Worm (Caenorhabditis elegans) whole organism, L2 larva: ENCODE data around the gene suds-3.

Source experiments
- C34F6.9 ChIP-seq: fragments of 150-350 bp; optimal IDR thresholded peaks from 2 replicates; lab custom pipeline; 2014; ENCODE audit warnings: missing biosample characterization, missing genetic modification characterization
- alr-1 ChIP-seq: fragments of 150-350 bp; optimal IDR thresholded peaks from 2 replicates; lab custom pipeline; 2014; ENCODE audit warnings: missing biosample characterization, missing genetic modification characterization
- aly-2 ChIP-seq: fragments of 150-350 bp; optimal IDR thresholded peaks from 2 replicates; lab custom pipeline; 2014; ENCODE audit warnings: missing biosample characterization, missing genetic modification characterization
- ama-1 ChIP-seq: fragments of 150-350 bp; optimal IDR thresholded peaks from 2 replicates; lab custom pipeline; 2018; ENCODE audit warnings: inconsistent platforms
- blmp-1 ChIP-seq: sonication (generic microtip); optimal IDR thresholded peaks from 2 replicates; lab custom pipeline; 2017; ENCODE audit warnings: missing genetic modification characterization, mild to moderate bottlenecking, missing compliant biosample characterization, antibody characterized with exemption, moderate library complexity; ENCODE audit not compliant: insufficient read depth
- crh-2 ChIP-seq: sonication (generic microtip); optimal IDR thresholded peaks from 2 replicates; lab custom pipeline; 2017; ENCODE audit warnings: missing biosample characterization, missing genetic modification characterization
- elt-1 ChIP-seq: fragments of 150-350 bp; optimal IDR thresholded peaks from 2 replicates; lab custom pipeline; 2014; ENCODE audit warnings: missing biosample characterization, missing genetic modification characterization
- elt-3 ChIP-seq: sonication (generic microtip); optimal IDR thresholded peaks from 2 replicates; lab custom pipeline; 2017; ENCODE audit warnings: missing biosample characterization, missing genetic modification characterization
- fos-1 ChIP-seq: fragments of 150-350 bp; optimal IDR thresholded peaks from 2 replicates; lab custom pipeline; 2014; ENCODE audit warnings: missing biosample characterization, missing genetic modification characterization
- lin-11 ChIP-seq: fragments of 150-350 bp; sonication (generic microtip); optimal IDR thresholded peaks from 2 replicates; lab custom pipeline; 2014; ENCODE audit warnings: missing biosample characterization, missing genetic modification characterization, inconsistent platforms, mixed read lengths
- lin-13 ChIP-seq: fragments of 150-350 bp; optimal IDR thresholded peaks from 2 replicates; lab custom pipeline; 2014; ENCODE audit warnings: missing biosample characterization, missing genetic modification reagents, missing genetic modification characterization
- lin-39 ChIP-seq: fragments of 150-350 bp; optimal IDR thresholded peaks from 2 replicates; lab custom pipeline; 2014; ENCODE audit warnings: missing biosample characterization, missing genetic modification reagents, missing genetic modification characterization
- lsy-2 ChIP-seq, 2 experiments: fragments of 150-350 bp in 1 of 2; sonication (generic microtip) in 1 of 2; optimal IDR thresholded peaks; 2 replicates each; lab custom pipeline; 2014 to 2017; ENCODE audit warnings: missing biosample characterization in 2 of 2, missing genetic modification characterization in 2 of 2
- mab-5 ChIP-seq: fragments of 150-350 bp; optimal IDR thresholded peaks from 2 replicates; lab custom pipeline; 2014; ENCODE audit warnings: missing biosample characterization, missing genetic modification characterization
- mdl-1 ChIP-seq, 2 experiments: fragments of 150-350 bp in 1 of 2; sonication (generic microtip) in 1 of 2; optimal IDR thresholded peaks; 2 replicates each; lab custom pipeline; 2017; ENCODE audit warnings: missing biosample characterization in 2 of 2, missing genetic modification characterization in 2 of 2
- nhr-10 ChIP-seq: sonication (generic microtip); optimal IDR thresholded peaks from 2 replicates; lab custom pipeline; 2017; ENCODE audit warnings: missing biosample characterization, missing genetic modification characterization
- nhr-11 ChIP-seq: fragments of 150-350 bp; optimal IDR thresholded peaks from 2 replicates; lab custom pipeline; 2014; ENCODE audit warnings: missing biosample characterization, missing genetic modification characterization
- nhr-129 ChIP-seq: fragments of 150-350 bp; optimal IDR thresholded peaks from 2 replicates; lab custom pipeline; 2014; ENCODE audit warnings: missing biosample characterization, missing genetic modification characterization
- nhr-21 ChIP-seq: fragments of 150-350 bp; optimal IDR thresholded peaks from 2 replicates; lab custom pipeline; 2014; ENCODE audit warnings: missing biosample characterization, missing genetic modification characterization
- nhr-23 ChIP-seq: fragments of 150-350 bp; optimal IDR thresholded peaks from 2 replicates; lab custom pipeline; 2014; ENCODE audit warnings: missing biosample characterization, missing genetic modification reagents, missing genetic modification characterization
- nhr-237 ChIP-seq: fragments of 150-350 bp; optimal IDR thresholded peaks from 2 replicates; lab custom pipeline; 2014; ENCODE audit warnings: missing biosample characterization, missing genetic modification characterization
- nhr-25 ChIP-seq: fragments of 150-350 bp; sonication (generic microtip); optimal IDR thresholded peaks from 3 replicates; lab custom pipeline; 2014; ENCODE audit warnings: missing biosample characterization, missing genetic modification characterization
- nhr-6 ChIP-seq: fragments of 150-350 bp; optimal IDR thresholded peaks from 2 replicates; lab custom pipeline; 2014; ENCODE audit warnings: missing biosample characterization, missing genetic modification characterization
- nhr-77 ChIP-seq: fragments of 150-350 bp; optimal IDR thresholded peaks from 2 replicates; lab custom pipeline; 2014; ENCODE audit warnings: missing biosample characterization, missing genetic modification characterization
- peb-1 ChIP-seq: fragments of 150-350 bp; optimal IDR thresholded peaks from 2 replicates; lab custom pipeline; 2014; ENCODE audit warnings: missing biosample characterization, missing genetic modification characterization
- sem-4 ChIP-seq: fragments of 150-350 bp; optimal IDR thresholded peaks from 2 replicates; lab custom pipeline; 2014; ENCODE audit warnings: missing biosample characterization, missing genetic modification reagents, missing genetic modification characterization
- skn-1 ChIP-seq: sonication (generic microtip); optimal IDR thresholded peaks from 2 replicates; lab custom pipeline; 2017; ENCODE audit warnings: missing biosample characterization, missing genetic modification characterization
- sma-3 ChIP-seq: sonication (generic microtip); optimal IDR thresholded peaks from 2 replicates; lab custom pipeline; 2016; ENCODE audit warnings: missing genetic modification reagents, missing genetic modification characterization, missing compliant biosample characterization
- sma-9 ChIP-seq, 2 experiments: fragments of 150-350 bp in 1 of 2; sonication (generic microtip) in 1 of 2; optimal IDR thresholded peaks; 2 replicates each; lab custom pipeline; 2014 to 2016; ENCODE audit warnings: missing genetic modification characterization in 2 of 2, mild to moderate bottlenecking in 1 of 2, missing biosample characterization in 1 of 2, missing compliant biosample characterization in 1 of 2, missing genetic modification reagents in 1 of 2, moderate library complexity in 1 of 2
- unc-39 ChIP-seq: fragments of 150-350 bp; optimal IDR thresholded peaks from 2 replicates; lab custom pipeline; 2014; ENCODE audit warnings: missing biosample characterization, missing genetic modification characterization
- unc-55 ChIP-seq: fragments of 150-350 bp; sonication (generic microtip); optimal IDR thresholded peaks from 3 replicates; lab custom pipeline; 2014; ENCODE audit warnings: missing biosample characterization, missing genetic modification reagents, missing genetic modification characterization
- zag-1 ChIP-seq: fragments of 150-350 bp; optimal IDR thresholded peaks from 2 replicates; lab custom pipeline; 2014; ENCODE audit warnings: missing biosample characterization, missing genetic modification characterization
- ztf-1 ChIP-seq: fragments of 200-800 bp; sonication (Bioruptor generic); conservative IDR thresholded peaks from 2 replicates; pipeline ENCODE4 v1.3.6; 2022; ENCODE audit warnings: missing genetic modification characterization, missing compliant biosample characterization
- ztf-11 ChIP-seq: sonication (generic microtip); optimal IDR thresholded peaks from 2 replicates; lab custom pipeline; 2017; ENCODE audit warnings: missing biosample characterization, missing genetic modification characterization
- ztf-4 ChIP-seq: fragments of 150-350 bp; optimal IDR thresholded peaks from 2 replicates; lab custom pipeline; 2014; ENCODE audit warnings: missing biosample characterization, missing genetic modification characterization

suds-3 gene

ce11 chrV:9970119-9970518 is 39.3 kb downstream of the suds-3 start (continued):
- TF ChIP-seq mdl-1 (tag; optimal IDR thresholded peaks at IDR 0.05; lab: Kevin White, UChicago), result peak in 1 of 2 experiments; percentile 10
- TF ChIP-seq elt-3 (tag; lab: Kevin White, UChicago), result no peak
- TF ChIP-seq unc-55 (GFP tag; lab: Kevin White, UChicago), result peak; percentile 83
- TF ChIP-seq ztf-1 (GFP tag; lab: Robert Waterston, UW), result no peak
- TF ChIP-seq nhr-11 (tag; lab: Kevin White, UChicago), result peak; percentile 38
- peak; percentile 34 for TF ChIP-seq lin-11 (tag; lab: Kevin White, UChicago)
- peak; percentile 24 for TF ChIP-seq ztf-11 (tag; lab: Kevin White, UChicago)
- TF ChIP-seq elt-1 (tag; lab: Kevin White, UChicago), result no peak
- TF ChIP-seq blmp-1, result no peak
- peak; percentile 40 for TF ChIP-seq ztf-4 (tag; lab: Kevin White, UChicago)
- TF ChIP-seq unc-39 (tag; lab: Kevin White, UChicago), result no peak
- peak; percentile 72 for TF ChIP-seq lin-13 (GFP tag; lab: Kevin White, UChicago)
- TF ChIP-seq peb-1 (tag; lab: Kevin White, UChicago), result no peak
- no peak for TF ChIP-seq nhr-23 (tag; lab: Kevin White, UChicago)
- TF ChIP-seq sma-9 (GFP tag; optimal IDR thresholded peaks at IDR 0.05; lab: Kevin White, UChicago), result peak; percentile 80
- TF ChIP-seq sma-9 (tag; optimal IDR thresholded peaks at IDR 0.05; lab: Kevin White, UChicago), result no peak
- TF ChIP-seq C34F6.9 (tag; lab: Kevin White, UChicago), result peak; percentile 41
- TF ChIP-seq skn-1 (tag; lab: Kevin White, UChicago), result no peak
- TF ChIP-seq sma-3, result peak; percentile 51
- TF ChIP-seq nhr-6, result peak; percentile 28
- TF ChIP-seq alr-1 (tag; lab: Kevin White, UChicago), result no peak
- peak; percentile 75 for TF ChIP-seq mab-5 (tag; lab: Kevin White, UChicago)

- TF ChIP-seq alr-1 (tag; lab: Kevin White, UChicago) (no peak), nhr-129 (tag; lab: Kevin White, UChicago) (peak; percentile 39), sem-4 (tag; lab: Kevin White, UChicago) (no peak), C34F6.9 (tag; lab: Kevin White, UChicago) (peak; percentile 52), lsy-2 (tag; optimal IDR thresholded peaks at IDR 0.05; lab: Kevin White, UChicago) (peak in 1 of 2 experiments; percentile 17), nhr-10 (no peak), nhr-237 (tag; lab: Kevin White, UChicago) (no peak), zag-1 (peak; percentile 23), skn-1 (tag; lab: Kevin White, UChicago) (no peak), unc-55 (GFP tag; lab: Kevin White, UChicago) (peak; percentile 58), fos-1 (tag; lab: Kevin White, UChicago) (peak; percentile 5), ztf-11 (tag; lab: Kevin White, UChicago) (no peak)
Measured at ce11 chrV:9974264-9974663, 43.4 kb downstream of the suds-3 start.

- TF ChIP-seq aly-2 (tag; lab: Kevin White, UChicago), result no peak
- no peak for TF ChIP-seq lsy-2 (tag; optimal IDR thresholded peaks at IDR 0.05; lab: Kevin White, UChicago)
- TF ChIP-seq nhr-77 (tag; lab: Kevin White, UChicago), result no peak
- no peak for TF ChIP-seq fos-1 (tag; lab: Kevin White, UChicago)
- TF ChIP-seq alr-1 (tag; lab: Kevin White, UChicago), result no peak
- no peak for TF ChIP-seq skn-1 (tag; lab: Kevin White, UChicago)
- TF ChIP-seq lin-39 (tag; lab: Kevin White, UChicago), result no peak
- no peak for TF ChIP-seq zag-1
- TF ChIP-seq sma-3, result no peak
- no peak for TF ChIP-seq nhr-21 (tag; lab: Kevin White, UChicago)
- TF ChIP-seq nhr-11 (tag; lab: Kevin White, UChicago), result no peak
- no peak for TF ChIP-seq sem-4 (tag; lab: Kevin White, UChicago)
Measured at ce11 chrV:9976138-9976537, 45.3 kb downstream of the suds-3 start, which contains the start of gene unc-41. unc-41 (minus strand) TSS chrV:9976238.

- TF ChIP-seq ztf-4 (tag; lab: Kevin White, UChicago) (no peak), ztf-11 (tag; lab: Kevin White, UChicago) (no peak), ama-1 (lab: Kevin White, UChicago) (no peak), ztf-1 (GFP tag; lab: Robert Waterston, UW) (no peak), nhr-25 (tag; lab: Kevin White, UChicago) (no peak), mab-5 (tag; lab: Kevin White, UChicago) (no peak), lin-39 (tag; lab: Kevin White, UChicago) (no peak), fos-1 (tag; lab: Kevin White, UChicago) (no peak), crh-2 (tag; lab: Kevin White, UChicago) (no peak), nhr-11 (tag; lab: Kevin White, UChicago) (no peak)
Measured at ce11 chrV:9977211-9977610, 46.4 kb downstream of the suds-3 start.
